Worm (Caenorhabditis elegans) whole organism, early embryonic: ENCODE results near the gene F11D5.5.

Source experiments
- B0310.2 ChIP-seq: sonication (generic microtip); optimal IDR thresholded peaks from 2 replicates; lab custom pipeline; 2016; ENCODE audit warnings: mild to moderate bottlenecking, missing genetic modification characterization, missing compliant biosample characterization
- F13C5.2 ChIP-seq: sonication (generic microtip); optimal IDR thresholded peaks from 2 replicates; lab custom pipeline; 2017; ENCODE audit warnings: mild to moderate bottlenecking, missing genetic modification characterization, inconsistent platforms, missing compliant biosample characterization
- aly-1 ChIP-seq: sonication (generic microtip); optimal IDR thresholded peaks from 2 replicates; lab custom pipeline; 2016; ENCODE audit warnings: missing genetic modification characterization, missing compliant biosample characterization
- ama-1 ChIP-seq: fragments of 150-350 bp; optimal IDR thresholded peaks from 2 replicates; lab custom pipeline; 2014
- ceh-13 ChIP-seq: fragments of 200-800 bp; sonication (Bioruptor generic); optimal IDR thresholded peaks from 2 replicates; lab custom pipeline; 2018; ENCODE audit warnings: mild to moderate bottlenecking, missing genetic modification characterization, missing compliant biosample characterization
- ceh-36 ChIP-seq: sonication (generic microtip); optimal IDR thresholded peaks from 2 replicates; lab custom pipeline; 2016; ENCODE audit warnings: missing genetic modification characterization, inconsistent platforms, missing compliant biosample characterization
- ets-7 ChIP-seq: sonication (generic microtip); optimal IDR thresholded peaks from 2 replicates; lab custom pipeline; 2016; ENCODE audit warnings: missing genotype, missing genetic modification characterization, missing compliant biosample characterization
- flt-1 ChIP-seq: fragments of 200-800 bp; sonication (Bioruptor generic); IDR thresholded peaks from 2 replicates; pipeline ENCODE4 v1.3.6; 2022; ENCODE audit warnings: missing genetic modification characterization, missing compliant biosample characterization
- hmbx-1 ChIP-seq: sonication (generic microtip); optimal IDR thresholded peaks from 2 replicates; lab custom pipeline; 2016; ENCODE audit warnings: mild to moderate bottlenecking, missing genetic modification characterization, missing compliant biosample characterization
- hmg-4 ChIP-seq: fragments of 200-800 bp; sonication (Bioruptor generic); optimal IDR thresholded peaks from 2 replicates; lab custom pipeline; 2018; ENCODE audit warnings: mild to moderate bottlenecking, missing genetic modification characterization, missing compliant biosample characterization
- hnd-1 ChIP-seq: sonication (generic microtip); optimal IDR thresholded peaks from 2 replicates; lab custom pipeline; 2016; ENCODE audit warnings: missing genetic modification characterization, missing compliant biosample characterization
- pes-1 ChIP-seq: fragments of 200-800 bp; sonication (Bioruptor generic); IDR thresholded peaks from 2 replicates; pipeline ENCODE4 v1.3.6; 2022; ENCODE audit warnings: missing genetic modification reagents, missing genetic modification characterization, missing compliant biosample characterization
- scrt-1 ChIP-seq: fragments of 200-800 bp; sonication (Bioruptor generic); IDR thresholded peaks from 2 replicates; pipeline ENCODE4 v1.3.6; 2022; ENCODE audit warnings: missing genetic modification characterization, missing compliant biosample characterization
- sea-1 ChIP-seq: fragments of 200-800 bp; sonication (Bioruptor generic); conservative IDR thresholded peaks from 2 replicates; pipeline ENCODE4 v1.3.6; 2022; ENCODE audit warnings: missing genetic modification characterization, missing compliant biosample characterization
- tbx-11 ChIP-seq: fragments of 200-800 bp; sonication (Bioruptor generic); IDR thresholded peaks from 2 replicates; pipeline ENCODE4 v1.3.6; 2022; ENCODE audit warnings: missing genetic modification characterization, missing compliant biosample characterization
- tbx-37 ChIP-seq: fragments of 200-800 bp; sonication (Bioruptor generic); conservative IDR thresholded peaks from 2 replicates; pipeline ENCODE4 v1.3.6; 2022; ENCODE audit warnings: missing genetic modification reagents, missing genetic modification characterization, missing compliant biosample characterization
- tra-4 ChIP-seq: sonication (generic microtip); optimal IDR thresholded peaks from 2 replicates; lab custom pipeline; 2017; ENCODE audit warnings: missing genetic modification characterization, missing compliant biosample characterization

Gene F11D5.5

ce11 chrX:3289183-3289582, 12.7 kb upstream of the F11D5.5 start, which contains the start of gene K09C4.4:
Gene K09C4.4 (plus strand): TSS chrX:3289483.
- no peak for TF ChIP-seq sea-1 (GFP tag; lab: Robert Waterston, UW)
- no peak for TF ChIP-seq aly-1 (tag; lab: Kevin White, UChicago)
- no peak for TF ChIP-seq ets-7 (tag; lab: Kevin White, UChicago)
- no peak for TF ChIP-seq hmg-4
- TF ChIP-seq hmbx-1 (tag; lab: Kevin White, UChicago), result no peak
- TF ChIP-seq ceh-36, result no peak
- TF ChIP-seq scrt-1 (GFP tag; lab: Robert Waterston, UW), result no peak
- TF ChIP-seq tra-4 (tag; lab: Kevin White, UChicago), result no peak
- no peak for TF ChIP-seq tbx-11 (GFP tag; lab: Robert Waterston, UW)
- TF ChIP-seq ceh-13 (GFP tag; lab: Kevin White, UChicago), result no peak
- no peak for TF ChIP-seq flt-1
- TF ChIP-seq B0310.2 (tag; lab: Kevin White, UChicago), result no peak
- TF ChIP-seq pes-1 (GFP tag; lab: Robert Waterston, UW), result no peak
- TF ChIP-seq hnd-1, result no peak
- TF ChIP-seq ama-1, result no peak
- TF ChIP-seq tbx-37 (GFP tag; lab: Robert Waterston, UW), result no peak
- no peak for TF ChIP-seq F13C5.2 (tag; lab: Kevin White, UChicago)

DNA sequence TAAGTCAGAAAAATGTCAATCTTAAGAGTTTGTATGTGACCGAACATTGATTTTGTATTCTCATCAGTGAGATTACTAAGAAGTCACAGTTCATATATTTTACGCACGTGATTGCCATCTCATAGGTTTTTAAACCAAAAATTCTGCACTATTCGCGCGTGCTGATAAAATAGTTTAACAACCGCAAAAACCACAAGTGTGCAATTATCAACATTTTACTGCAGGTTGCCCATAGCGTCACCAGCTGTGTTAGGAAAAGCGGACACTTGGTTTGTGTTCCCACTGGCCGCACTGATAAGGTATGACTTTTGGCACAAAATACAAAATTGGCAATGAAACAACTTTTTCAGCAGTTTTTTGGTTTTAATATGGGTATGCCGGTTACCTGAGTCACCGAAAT, 11.7 kb upstream of the F11D5.5 start:
- TF ChIP-seq flt-1, result no peak

- no peak for TF ChIP-seq sea-1 (GFP tag; lab: Robert Waterston, UW)
- TF ChIP-seq tra-4 (tag; lab: Kevin White, UChicago), result no peak
- no peak for TF ChIP-seq scrt-1 (GFP tag; lab: Robert Waterston, UW)
These were observed 9.9 kb upstream of the F11D5.5 start for ce11 chrX:3291948-3292347.

ce11 chrX:3296182-3296581, 5.7 kb upstream of the F11D5.5 start, which contains the start of gene K09C4.2:
Gene K09C4.2 (plus strand): TSS chrX:3296482.
- TF ChIP-seq ceh-36 (no peak), B0310.2 (tag; lab: Kevin White, UChicago) (no peak), hmbx-1 (tag; lab: Kevin White, UChicago) (no peak), F13C5.2 (tag; lab: Kevin White, UChicago) (no peak), ceh-13 (GFP tag; lab: Kevin White, UChicago) (no peak), pes-1 (GFP tag; lab: Robert Waterston, UW) (no peak), hmg-4 (no peak), tra-4 (tag; lab: Kevin White, UChicago) (no peak), flt-1 (no peak), ama-1 (no peak), aly-1 (tag; lab: Kevin White, UChicago) (no peak), tbx-37 (GFP tag; lab: Robert Waterston, UW) (no peak), ets-7 (tag; lab: Kevin White, UChicago) (no peak), tbx-11 (GFP tag; lab: Robert Waterston, UW) (no peak), hnd-1 (no peak), sea-1 (GFP tag; lab: Robert Waterston, UW) (no peak), scrt-1 (GFP tag; lab: Robert Waterston, UW) (no peak)

DNA sequence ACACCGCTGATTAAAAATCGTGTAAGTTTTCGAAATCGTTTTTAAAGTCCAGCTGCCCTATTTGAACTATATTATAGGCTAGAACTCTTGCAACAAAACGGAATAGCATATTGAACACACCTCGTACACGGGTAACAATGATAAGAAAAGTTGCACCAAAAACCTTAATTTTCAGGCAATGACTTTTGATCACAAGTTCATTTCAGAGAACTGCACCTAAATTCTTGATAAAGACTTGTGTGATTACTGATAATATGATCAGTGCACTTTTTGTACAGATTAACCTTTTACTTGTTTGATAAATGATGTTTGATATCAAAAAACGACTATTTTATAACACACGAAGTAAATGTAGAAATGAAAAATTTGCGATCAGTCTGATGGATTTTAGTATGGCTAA, 4.1 kb upstream of the F11D5.5 start:
- TF ChIP-seq ama-1 (no peak), flt-1 (no peak), hnd-1 (no peak), ceh-13 (GFP tag; lab: Kevin White, UChicago) (no peak), sea-1 (GFP tag; lab: Robert Waterston, UW) (no peak), tbx-11 (GFP tag; lab: Robert Waterston, UW) (no peak), scrt-1 (GFP tag; lab: Robert Waterston, UW) (no peak), F13C5.2 (tag; lab: Kevin White, UChicago) (no peak), tbx-37 (GFP tag; lab: Robert Waterston, UW) (no peak), aly-1 (tag; lab: Kevin White, UChicago) (no peak), B0310.2 (tag; lab: Kevin White, UChicago) (no peak), ceh-36 (no peak), tra-4 (tag; lab: Kevin White, UChicago) (no peak)

ce11 chrX:3298582-3298981, 3.3 kb upstream of the F11D5.5 start, which contains the start of gene K09C4.1:
Gene K09C4.1 (plus strand): TSS chrX:3298882.
- TF ChIP-seq hmg-4 (no peak), tbx-11 (GFP tag; lab: Robert Waterston, UW) (no peak), ama-1 (no peak), sea-1 (GFP tag; lab: Robert Waterston, UW) (no peak), ceh-36 (no peak), ceh-13 (GFP tag; lab: Kevin White, UChicago) (no peak), hnd-1 (no peak), tra-4 (tag; lab: Kevin White, UChicago) (no peak), B0310.2 (tag; lab: Kevin White, UChicago) (no peak), aly-1 (tag; lab: Kevin White, UChicago) (no peak), tbx-37 (GFP tag; lab: Robert Waterston, UW) (no peak), pes-1 (GFP tag; lab: Robert Waterston, UW) (no peak), F13C5.2 (tag; lab: Kevin White, UChicago) (no peak), hmbx-1 (tag; lab: Kevin White, UChicago) (no peak), flt-1 (no peak), ets-7 (tag; lab: Kevin White, UChicago) (no peak), scrt-1 (GFP tag; lab: Robert Waterston, UW) (no peak)

ce11 chrX:3300582-3300981, 1.3 kb upstream of the F11D5.5 start:
- TF ChIP-seq sea-1 (GFP tag; lab: Robert Waterston, UW), result no peak

ce11 chrX:3304068-3304467, 2.2 kb downstream of the F11D5.5 start, which contains the start of gene F11D5.7:
Gene F11D5.7 (plus strand): TSS chrX:3304368.
- no peak for TF ChIP-seq tbx-37 (GFP tag; lab: Robert Waterston, UW)
- no peak for TF ChIP-seq hnd-1
- TF ChIP-seq tbx-11 (GFP tag; lab: Robert Waterston, UW), result no peak
- TF ChIP-seq aly-1 (tag; lab: Kevin White, UChicago), result no peak
- TF ChIP-seq tra-4 (tag; lab: Kevin White, UChicago), result no peak
- TF ChIP-seq ama-1, result no peak
- no peak for TF ChIP-seq F13C5.2 (tag; lab: Kevin White, UChicago)
- TF ChIP-seq ceh-13 (GFP tag; lab: Kevin White, UChicago), result no peak
- TF ChIP-seq flt-1, result no peak
- no peak for TF ChIP-seq hmg-4
- no peak for TF ChIP-seq ets-7 (tag; lab: Kevin White, UChicago)
- no peak for TF ChIP-seq hmbx-1 (tag; lab: Kevin White, UChicago)
- no peak for TF ChIP-seq scrt-1 (GFP tag; lab: Robert Waterston, UW)
- no peak for TF ChIP-seq pes-1 (GFP tag; lab: Robert Waterston, UW)
- no peak for TF ChIP-seq ceh-36
- no peak for TF ChIP-seq B0310.2 (tag; lab: Kevin White, UChicago)
- TF ChIP-seq sea-1 (GFP tag; lab: Robert Waterston, UW), result no peak
